Fruit fly (Drosophila melanogaster) S2 (cell line): ENCODE data around the gene QIL1.

Experiments used
- CG8478 ChIP-seq: fragments of >200 bp; optimal IDR thresholded peaks from 2 replicates; lab custom pipeline; 2018
- CTCF ChIP-seq, 2 experiments: fragments of >200 bp; optimal IDR thresholded peaks; 2 replicates each; lab custom pipeline; 2018

QIL1 gene

dm6 chr3L:17465804-17466203 lies at the start of gene QIL1:
TSS of gene QIL1 (plus strand) at chr3L:17465945.
- TF ChIP-seq CG8478 (lab: Kevin White, UChicago) = no peak
- peak in 1 of 2 experiments; percentile 61 for TF ChIP-seq CTCF (optimal IDR thresholded peaks at IDR 0.05; lab: Kevin White, UChicago)

dm6 chr3L:17415967-17416749 lies 49.6 kb upstream of the QIL1 start:
- TF ChIP-seq CG8478 (lab: Kevin White, UChicago) = no peak
- TF ChIP-seq CTCF (optimal IDR thresholded peaks at IDR 0.05; lab: Kevin White, UChicago) = no peak

dm6 chr3L:17419103-17419741 lies 46.5 kb upstream of the QIL1 start:
- TF ChIP-seq CTCF (optimal IDR thresholded peaks at IDR 0.05; lab: Kevin White, UChicago) (no peak), CG8478 (lab: Kevin White, UChicago) (no peak)

- TF ChIP-seq CG8478 (lab: Kevin White, UChicago) = no peak
- no peak for TF ChIP-seq CTCF (optimal IDR thresholded peaks at IDR 0.05; lab: Kevin White, UChicago)
These were observed 45.0 kb upstream of the QIL1 start for dm6 chr3L:17420610-17421194.

DNA sequence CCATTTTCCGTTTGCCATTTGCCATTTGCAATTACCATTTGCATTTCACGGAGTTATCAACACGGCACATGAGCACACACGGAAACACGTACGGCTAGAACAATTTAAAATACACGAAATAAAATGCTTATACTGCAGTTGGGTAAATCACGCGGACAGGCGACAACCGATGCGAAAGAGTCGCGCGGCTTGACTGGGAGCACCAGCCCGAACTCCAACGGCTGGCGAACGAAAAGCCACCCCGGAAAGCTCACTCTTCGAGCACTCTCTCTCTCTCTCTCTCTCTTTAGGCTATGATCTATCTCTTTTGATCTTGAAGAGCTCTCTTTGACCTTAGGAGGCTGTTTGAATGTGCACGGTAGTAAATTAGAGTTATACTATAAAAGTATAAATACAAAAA lies 44.4 kb upstream of the QIL1 start, which contains the start of gene blot:
Gene blot (minus strand): TSS at position 196 of the 400 bp plus-strand sequence.
- no peak for TF ChIP-seq CTCF (optimal IDR thresholded peaks at IDR 0.05; lab: Kevin White, UChicago)
- TF ChIP-seq CG8478 (lab: Kevin White, UChicago) = no peak

- TF ChIP-seq CG8478 (lab: Kevin White, UChicago) = no peak
- TF ChIP-seq CTCF (optimal IDR thresholded peaks at IDR 0.05; lab: Kevin White, UChicago) = no peak
These were observed 40.5 kb upstream of the QIL1 start, which contains the start of the genes Sec3 and COX7B for dm6 chr3L:17425132-17425713. TSS of gene Sec3 (minus strand) at chr3L:17425217. TSS of gene COX7B (plus strand) at chr3L:17425477.

DNA sequence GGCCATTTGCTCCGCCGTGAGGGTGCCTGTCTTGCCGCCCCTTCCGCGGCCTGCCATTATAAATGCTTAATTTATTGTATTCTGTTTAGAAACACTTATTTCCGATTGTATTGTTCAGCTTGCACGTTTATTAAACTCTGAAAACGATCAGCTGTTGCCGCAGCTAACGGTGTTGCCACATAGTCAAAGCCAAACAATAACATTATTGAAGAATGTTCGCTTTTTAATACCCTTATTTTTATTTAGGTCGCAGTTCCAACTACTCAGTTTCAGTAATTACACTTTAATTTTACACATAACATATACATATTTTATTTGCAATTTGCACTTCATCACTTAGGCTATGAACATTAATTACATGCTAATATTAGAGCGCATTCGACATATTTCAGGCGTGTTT lies 38.7 kb upstream of the QIL1 start, which contains the start of gene Polr3G:
Gene Polr3G (minus strand): TSS at position 118 of the 400 bp plus-strand sequence.
- no peak for TF ChIP-seq CG8478 (lab: Kevin White, UChicago)
- TF ChIP-seq CTCF (optimal IDR thresholded peaks at IDR 0.05; lab: Kevin White, UChicago) = no peak

dm6 chr3L:17428779-17429178 lies 37.0 kb upstream of the QIL1 start, which contains the start of gene Gorab:
TSS of gene Gorab (minus strand) at chr3L:17428836.
- no peak for TF ChIP-seq CG8478 (lab: Kevin White, UChicago)
- no peak for TF ChIP-seq CTCF (optimal IDR thresholded peaks at IDR 0.05; lab: Kevin White, UChicago)

DNA sequence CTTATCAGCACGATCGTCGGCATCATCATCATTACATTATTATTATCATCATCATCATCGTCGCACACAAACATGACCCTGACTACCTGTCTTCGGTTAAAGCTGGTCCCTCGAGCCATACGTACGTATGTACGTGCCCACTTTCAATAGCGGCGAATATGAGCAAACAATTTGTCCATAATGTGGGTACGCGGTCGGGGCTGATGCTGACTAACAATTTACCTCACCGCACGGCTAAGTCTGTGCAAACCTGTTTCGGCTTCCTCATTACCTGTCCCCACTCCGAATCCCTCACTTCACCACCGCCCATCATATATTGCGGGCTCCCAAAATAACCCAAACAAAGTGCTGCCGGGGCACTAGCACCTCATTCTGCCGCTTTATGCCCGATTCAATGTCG lies 35.4 kb upstream of the QIL1 start:
- TF ChIP-seq CTCF (optimal IDR thresholded peaks at IDR 0.05; lab: Kevin White, UChicago) (no peak), CG8478 (lab: Kevin White, UChicago) (no peak)

dm6 chr3L:17430957-17431585 lies 34.7 kb upstream of the QIL1 start:
- no peak for TF ChIP-seq CG8478 (lab: Kevin White, UChicago)
- no peak for TF ChIP-seq CTCF (optimal IDR thresholded peaks at IDR 0.05; lab: Kevin White, UChicago)

dm6 chr3L:17432947-17433346 lies 32.8 kb upstream of the QIL1 start, which contains the start of gene frc:
TSS of gene frc (minus strand) at chr3L:17433190.
- no peak for TF ChIP-seq CTCF (optimal IDR thresholded peaks at IDR 0.05; lab: Kevin White, UChicago)
- no peak for TF ChIP-seq CG8478 (lab: Kevin White, UChicago)

DNA sequence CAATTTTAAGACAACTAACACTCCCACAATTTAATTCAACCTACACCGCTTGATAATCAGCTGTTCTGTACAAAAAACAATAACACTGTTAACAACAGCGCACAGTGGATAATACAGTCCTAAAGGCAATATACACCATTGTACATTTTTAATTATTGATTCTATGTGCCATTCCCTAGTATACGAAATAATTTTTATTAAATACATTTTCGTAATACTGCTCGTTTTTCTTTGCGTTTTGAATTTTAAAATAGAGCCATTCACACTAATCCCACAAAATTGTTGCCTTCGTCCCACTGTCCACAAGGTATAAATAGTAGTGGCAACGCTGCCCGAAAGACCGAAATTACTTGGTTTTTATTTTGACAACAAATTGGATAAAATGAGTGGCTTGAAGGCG lies 32.2 kb upstream of the QIL1 start, which contains the start of the genes Coq4 and CG32176:
Gene Coq4 (minus strand): TSS at position 67 of the 400 bp plus-strand sequence.
Gene CG32176 (plus strand): TSS at position 314 of the 400 bp plus-strand sequence.
- TF ChIP-seq CG8478 (lab: Kevin White, UChicago) (no peak), CTCF (optimal IDR thresholded peaks at IDR 0.05; lab: Kevin White, UChicago) (no peak)

DNA sequence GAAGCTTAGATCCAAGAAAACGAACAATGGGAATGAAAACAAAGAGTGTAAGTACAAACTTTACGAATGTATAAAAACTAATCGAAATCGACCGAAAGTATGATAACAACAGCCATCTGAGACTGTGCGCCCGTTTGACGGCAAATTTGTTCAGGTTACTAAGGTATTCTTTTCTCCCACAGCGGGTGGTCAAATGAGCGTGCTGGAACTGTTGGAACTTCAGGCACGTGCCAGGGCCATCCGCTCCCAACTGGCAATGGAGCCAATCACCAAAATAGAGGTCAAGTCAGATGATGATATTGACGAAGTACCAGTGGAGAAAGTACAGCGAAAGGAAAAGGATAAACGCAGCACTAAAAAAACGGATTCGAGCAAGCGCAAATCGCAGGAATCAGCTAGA lies 29.4 kb upstream of the QIL1 start, which contains the start of gene CG12229:
Gene CG12229 (minus strand): TSS at position 101 of the 400 bp plus-strand sequence.
- no peak for TF ChIP-seq CTCF (optimal IDR thresholded peaks at IDR 0.05; lab: Kevin White, UChicago)
- no peak for TF ChIP-seq CG8478 (lab: Kevin White, UChicago)
